Fruit fly (Drosophila melanogaster): ENCODE results near the gene I-2.

I-2 gene

dm6 chr3L:9836524-9837047, at the start of gene I-2:
I-2 (minus strand) TSS chr3L:9836805.
- TF ChIP-seq dsx (GFP tag; optimal IDR thresholded peaks at IDR 0.05; ENCODE audit: poor library complexity, severe bottlenecking) (no peak), CG6854 (GFP tag; optimal IDR thresholded peaks at IDR 0.05) (no peak), Gug (GFP tag; IDR thresholded peaks at IDR 0.05) (no peak), CG15336 (GFP tag; IDR thresholded peaks at IDR 0.05) (0 out of 2 replicates have a peak, but pooled peaks have one; percentile 8), Hr39 (GFP tag; optimal IDR thresholded peaks at IDR 0.05) (no peak), CG3919 (GFP tag; optimal IDR thresholded peaks at IDR 0.05) (peak; percentile 16), CG34406 (GFP tag; optimal IDR thresholded peaks at IDR 0.05) (no peak), CG31627 (GFP tag; optimal IDR thresholded peaks at IDR 0.05) (peak; percentile 2), Hr38 (GFP tag; optimal IDR thresholded peaks at IDR 0.05) (no peak), svp (GFP tag) (peak; percentile 48), Eip75B (GFP tag; optimal IDR thresholded peaks at IDR 0.05) (no peak), Sox15 (GFP tag; optimal IDR thresholded peaks at IDR 0.05) (no peak)

dm6 chr3L:9878685-9879084, 42.1 kb upstream of the I-2 start, which contains the start of gene CG34382:
CG34382 (plus strand) TSS chr3L:9878985.
- TF ChIP-seq Blimp-1 (GFP tag; optimal IDR thresholded peaks at IDR 0.05) (no peak), CG16779 (tag; optimal IDR thresholded peaks at IDR 0.05) (no peak), CG6808 (GFP tag; optimal IDR thresholded peaks at IDR 0.05) (no peak), topi (GFP tag; optimal IDR thresholded peaks at IDR 0.05) (no peak), net (GFP tag; optimal IDR thresholded peaks at IDR 0.05) (no peak), CG8319 (GFP tag; optimal IDR thresholded peaks at IDR 0.05) (no peak), acj6 (GFP tag; optimal IDR thresholded peaks at IDR 0.05) (no peak), salr (GFP tag; optimal IDR thresholded peaks at IDR 0.05) (no peak), Gug (GFP tag; IDR thresholded peaks at IDR 0.05) (no peak), CG6163 (GFP tag; IDR thresholded peaks at IDR 0.05) (no peak), Eip78C (GFP tag) (no peak), Lpt (GFP tag; optimal IDR thresholded peaks at IDR 0.05) (no peak), esn (GFP tag; optimal IDR thresholded peaks at IDR 0.05) (no peak), CG8632 (GFP tag; optimal IDR thresholded peaks at IDR 0.05) (no peak), CG11762 (GFP tag; optimal IDR thresholded peaks at IDR 0.05; ENCODE audit: insufficient read depth) (no peak), svp (GFP tag) (no peak), Hr39 (GFP tag; optimal IDR thresholded peaks at IDR 0.05) (no peak)

- no peak for TF ChIP-seq fd59A (GFP tag; optimal IDR thresholded peaks at IDR 0.05)
- TF ChIP-seq vri (GFP tag; optimal IDR thresholded peaks at IDR 0.05): no peak
- peak; percentile 25 for TF ChIP-seq Ets96B (tag; optimal IDR thresholded peaks at IDR 0.05)
- peak; percentile 74 for TF ChIP-seq CG32006 (GFP tag; optimal IDR thresholded peaks at IDR 0.05)
- TF ChIP-seq salr (GFP tag; optimal IDR thresholded peaks at IDR 0.05): peak in 1 of 2 experiments; percentile 33
- TF ChIP-seq Sox15 (GFP tag; optimal IDR thresholded peaks at IDR 0.05): no peak
- no peak for TF ChIP-seq CG8319 (GFP tag; optimal IDR thresholded peaks at IDR 0.05)
- TF ChIP-seq achi (GFP tag; optimal IDR thresholded peaks at IDR 0.05): peak; percentile 44
- TF ChIP-seq CG8119 (GFP tag; IDR thresholded peaks at IDR 0.05): peak; percentile 46; the same call in 1 of the 3 replicates
- TF ChIP-seq CG16779 (tag; optimal IDR thresholded peaks at IDR 0.05): peak; percentile 25
- TF ChIP-seq net (GFP tag; optimal IDR thresholded peaks at IDR 0.05): peak; percentile 51
- peak; percentile 27 for TF ChIP-seq CG8632 (GFP tag; optimal IDR thresholded peaks at IDR 0.05)
- TF ChIP-seq CG11294 (GFP tag; IDR thresholded peaks at IDR 0.05): peak; percentile 36; the same call in 1 of the 2 replicates
- peak; percentile 26 for TF ChIP-seq Lpt (GFP tag; optimal IDR thresholded peaks at IDR 0.05)
- TF ChIP-seq acj6 (GFP tag; optimal IDR thresholded peaks at IDR 0.05): peak; percentile 60
- peak; percentile 60 for TF ChIP-seq CG3919 (GFP tag; optimal IDR thresholded peaks at IDR 0.05)
- no peak for TF ChIP-seq Sox102F (GFP tag; optimal IDR thresholded peaks at IDR 0.05)
- peak; percentile 38; the same call in 2 of the 3 replicates for TF ChIP-seq CG6163 (GFP tag; IDR thresholded peaks at IDR 0.05)
- peak; percentile 48; the same call in 1 of the 2 replicates for TF ChIP-seq CG15336 (GFP tag; IDR thresholded peaks at IDR 0.05)
- TF ChIP-seq Gug (GFP tag; IDR thresholded peaks at IDR 0.05): no peak
- peak; percentile 43 for TF ChIP-seq Hr4 (GFP tag; optimal IDR thresholded peaks at IDR 0.05)
- no peak for TF ChIP-seq dac (GFP tag; optimal IDR thresholded peaks at IDR 0.05)
- peak; percentile 64 for TF ChIP-seq CG6276 (GFP tag; optimal IDR thresholded peaks at IDR 0.05)
- peak; percentile 44; the same call in 1 of the 3 replicates for TF ChIP-seq eg (GFP tag; IDR thresholded peaks at IDR 0.05)
- TF ChIP-seq svp (GFP tag): no peak
- peak; percentile 18 for TF ChIP-seq CG3032 (tag; optimal IDR thresholded peaks at IDR 0.05)
- TF ChIP-seq CG11762 (GFP tag; optimal IDR thresholded peaks at IDR 0.05; ENCODE audit: insufficient read depth): peak; percentile 22
- no peak for TF ChIP-seq fkh (GFP tag; optimal IDR thresholded peaks at IDR 0.05)
- TF ChIP-seq CG34406 (GFP tag; optimal IDR thresholded peaks at IDR 0.05): peak; percentile 39
- peak; percentile 82 for TF ChIP-seq Eip78C (GFP tag)
- TF ChIP-seq CG1621 (tag; optimal IDR thresholded peaks at IDR 0.05): no peak
- TF ChIP-seq CG10631 (GFP tag; optimal IDR thresholded peaks at IDR 0.05): no peak
Observed at dm6 chr3L:9872035-9872434, 35.4 kb upstream of the I-2 start.
